Fruit fly (Drosophila melanogaster): Measurements from ENCODE around the gene BBS8.
"Not testable (repeated sequence)": the region's sequence is repeated elsewhere in the genome, so short reads cannot be mapped to it uniquely, and the experiment has no call there.

The BBS8 gene

DNA sequence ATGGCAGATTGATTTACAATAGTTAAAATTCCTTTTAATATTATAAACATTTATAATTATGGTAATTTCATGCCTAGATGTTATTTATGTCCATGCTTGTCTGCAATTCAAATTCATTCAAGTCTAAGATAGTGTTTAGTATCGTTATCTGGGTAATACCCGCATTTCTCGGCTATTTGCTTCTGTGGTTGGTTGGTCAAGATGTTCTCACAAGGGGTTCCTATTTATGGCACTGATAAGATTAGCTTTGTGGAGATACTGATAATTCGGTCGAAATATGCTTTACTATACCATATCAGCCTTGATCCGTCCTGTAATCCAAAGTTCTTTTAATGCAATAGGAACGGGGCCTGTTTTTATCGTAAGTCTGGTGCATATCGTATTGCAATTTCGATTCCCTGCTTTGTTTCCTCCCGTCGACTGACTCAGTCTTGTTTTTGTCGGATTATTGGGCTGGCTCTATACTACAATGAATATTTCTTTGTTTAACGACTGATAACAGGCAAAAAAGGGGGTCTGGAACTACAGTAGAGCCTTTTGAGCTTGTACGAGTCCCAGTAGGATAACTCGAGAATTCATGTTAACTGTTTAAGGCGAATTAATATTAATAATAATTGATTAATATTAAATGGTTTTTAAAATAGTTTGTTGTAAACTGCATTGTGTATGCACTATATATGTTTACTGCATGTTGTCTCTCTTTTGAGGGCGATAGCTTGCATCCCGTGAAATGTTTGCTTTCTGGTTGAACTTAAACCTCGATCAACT is 29.2 kb downstream of the BBS8 start (continued):
- TF ChIP-seq CG7368 (GFP tag; optimal IDR thresholded peaks at IDR 0.05) (peak; percentile 45), Sox14 (GFP tag; optimal IDR thresholded peaks at IDR 0.05) (peak; percentile 65), Sox15 (GFP tag; optimal IDR thresholded peaks at IDR 0.05) (no peak), spab (GFP tag; optimal IDR thresholded peaks at IDR 0.05) (no peak), CG11294 (GFP tag; IDR thresholded peaks at IDR 0.05) (0 out of 2 replicates have a peak, but pooled peaks have one; percentile 35), net (GFP tag; optimal IDR thresholded peaks at IDR 0.05) (no peak), CG6792 (GFP tag; optimal IDR thresholded peaks at IDR 0.05) (peak; percentile 48), achi (GFP tag; optimal IDR thresholded peaks at IDR 0.05) (no peak), eg (GFP tag; IDR thresholded peaks at IDR 0.05) (no peak; the same call in 1 of the 3 replicates)

DNA sequence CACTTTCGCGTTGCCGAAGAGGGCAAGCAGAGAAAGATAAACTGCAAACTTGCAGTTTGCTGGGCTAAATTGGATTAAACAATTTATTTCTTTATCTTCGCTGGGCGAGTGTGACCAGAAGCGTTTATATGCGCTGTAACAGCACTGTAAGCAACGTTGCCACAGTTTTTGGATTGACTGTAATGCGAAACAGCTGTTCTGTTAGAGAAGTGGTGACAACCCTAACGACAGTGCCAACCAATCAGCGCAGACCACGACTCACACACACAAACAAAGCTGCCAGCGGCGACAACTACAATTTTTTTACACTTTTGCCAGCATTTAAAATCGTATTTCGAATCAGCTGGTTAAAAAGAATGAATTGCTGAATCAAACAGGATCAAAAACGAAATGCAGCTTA is 30.2 kb downstream of the BBS8 start, which contains the start of the genes crq and shv:
crq (minus strand) TSS at position 153 of the 400 bp plus-strand sequence.
shv (plus strand) TSS at position 237 of the 400 bp plus-strand sequence.
- TF ChIP-seq CG3919 (GFP tag; optimal IDR thresholded peaks at IDR 0.05): peak; percentile 2
- TF ChIP-seq CG6163 (GFP tag; IDR thresholded peaks at IDR 0.05): 0 out of 3 replicates have a peak, but pooled peaks have one; percentile 42
- no peak for TF ChIP-seq CG34406 (GFP tag; optimal IDR thresholded peaks at IDR 0.05)
- peak; percentile 74 for TF ChIP-seq Sox14 (GFP tag; optimal IDR thresholded peaks at IDR 0.05)
- peak; percentile 11 for TF ChIP-seq CG6854 (GFP tag; optimal IDR thresholded peaks at IDR 0.05)

DNA sequence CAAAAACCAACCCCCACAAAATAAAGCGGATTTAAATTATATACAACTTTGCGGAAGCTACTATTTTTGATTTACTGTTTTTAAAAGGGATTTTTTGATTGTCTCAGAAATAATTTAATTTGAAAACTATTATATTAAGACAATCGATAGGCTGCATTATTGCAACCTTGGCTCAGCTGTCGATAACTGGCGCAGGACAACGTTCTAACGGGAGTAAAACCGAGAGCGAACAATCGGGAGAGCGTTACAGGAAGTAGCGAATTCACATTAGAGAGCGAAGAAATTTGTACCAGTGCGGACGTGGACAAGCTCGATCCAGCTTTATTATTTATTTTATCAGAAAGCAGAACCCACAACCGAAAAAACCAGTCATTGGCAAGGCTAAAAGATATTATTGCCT is 32.6 kb downstream of the BBS8 start, which contains the start of gene CG4133:
CG4133 (plus strand) TSS at position 258 of the 400 bp plus-strand sequence.
- TF ChIP-seq CG6854 (GFP tag; optimal IDR thresholded peaks at IDR 0.05); cyc (GFP tag; optimal IDR thresholded peaks at IDR 0.05); Gug (GFP tag; IDR thresholded peaks at IDR 0.05): not testable (repeated sequence)

dm6 chr2L:455738-456137 is 33.1 kb downstream of the BBS8 start:
- TF ChIP-seq Hr4 (GFP tag; optimal IDR thresholded peaks at IDR 0.05) (no peak), acj6 (GFP tag; optimal IDR thresholded peaks at IDR 0.05) (no peak), CG6808 (GFP tag; optimal IDR thresholded peaks at IDR 0.05) (no peak), Hr39 (GFP tag; optimal IDR thresholded peaks at IDR 0.05) (no peak), dsx (GFP tag; optimal IDR thresholded peaks at IDR 0.05; ENCODE audit: poor library complexity, severe bottlenecking) (no peak), Met (GFP tag; optimal IDR thresholded peaks at IDR 0.05) (no peak), net (GFP tag; optimal IDR thresholded peaks at IDR 0.05) (no peak)

dm6 chr2L:467683-468082 is 45.0 kb downstream of the BBS8 start:
- TF ChIP-seq Hr4 (GFP tag; optimal IDR thresholded peaks at IDR 0.05): no peak

- TF ChIP-seq CG15336 (GFP tag; IDR thresholded peaks at IDR 0.05) (peak; percentile 84), CG4318 (GFP tag; optimal IDR thresholded peaks at IDR 0.05) (peak; percentile 69), spab (GFP tag; optimal IDR thresholded peaks at IDR 0.05) (peak; percentile 15), Met (GFP tag; optimal IDR thresholded peaks at IDR 0.05) (peak; percentile 54), Hr39 (GFP tag; optimal IDR thresholded peaks at IDR 0.05) (peak; percentile 21), cyc (GFP tag; optimal IDR thresholded peaks at IDR 0.05) (peak; percentile 35), Blimp-1 (GFP tag; optimal IDR thresholded peaks at IDR 0.05) (no peak), Hr4 (GFP tag; optimal IDR thresholded peaks at IDR 0.05) (peak; percentile 88), svp (GFP tag) (peak; percentile 78), Smox (GFP tag; optimal IDR thresholded peaks at IDR 0.05) (peak; percentile 19), Ets96B (tag; optimal IDR thresholded peaks at IDR 0.05) (peak; percentile 65), achi (GFP tag; optimal IDR thresholded peaks at IDR 0.05) (peak; percentile 43), Ets21C (GFP tag; optimal IDR thresholded peaks at IDR 0.05) (no peak), CG10631 (GFP tag; optimal IDR thresholded peaks at IDR 0.05) (peak; percentile 38), Lpt (GFP tag; optimal IDR thresholded peaks at IDR 0.05) (peak; percentile 65), CG11762 (GFP tag; optimal IDR thresholded peaks at IDR 0.05; ENCODE audit: insufficient read depth) (peak; percentile 42), Eip75B (GFP tag; optimal IDR thresholded peaks at IDR 0.05) (peak; percentile 34), net (GFP tag; optimal IDR thresholded peaks at IDR 0.05) (peak; percentile 76), CG16779 (tag; optimal IDR thresholded peaks at IDR 0.05) (peak; percentile 63), Hr38 (GFP tag; optimal IDR thresholded peaks at IDR 0.05) (no peak), CG6854 (GFP tag; optimal IDR thresholded peaks at IDR 0.05) (no peak), OdsH (GFP tag; optimal IDR thresholded peaks at IDR 0.05) (peak; percentile 61), Eip93F (GFP tag; optimal IDR thresholded peaks at IDR 0.05) (no peak), CG32006 (GFP tag; optimal IDR thresholded peaks at IDR 0.05) (peak; percentile 87), Sox14 (GFP tag; optimal IDR thresholded peaks at IDR 0.05) (peak; percentile 72), vri (GFP tag; optimal IDR thresholded peaks at IDR 0.05) (peak; percentile 80)
These were observed 46.2 kb downstream of the BBS8 start for dm6 chr2L:468745-469358.

All from whole organism, prepupa.